Worm (Caenorhabditis elegans): ENCODE results near the gene K08H2.3.

ce11 chrX:13221357-13221756 is 15.8 kb upstream of the K08H2.3 start, which contains the start of gene asp-4:
- TF ChIP-seq ceh-82 (tag; optimal IDR thresholded peaks at IDR 0.05) (no peak), sea-2 (GFP tag; optimal IDR thresholded peaks at IDR 0.05) (no peak), ztf-11 (tag; optimal IDR thresholded peaks at IDR 0.05) (no peak), nhr-25 (tag; optimal IDR thresholded peaks at IDR 0.05) (no peak), ceh-9 (tag; optimal IDR thresholded peaks at IDR 0.05) (no peak)
